Worm (Caenorhabditis elegans) whole organism, mixed stage, embryonic: Measurements from ENCODE around the gene pars-1.

Source experiments
- bed-3 ChIP-seq: fragments of 200-800 bp; sonication (Bioruptor generic); optimal IDR thresholded peaks from 3 replicates; lab custom pipeline; 2018; ENCODE audit warnings: mild to moderate bottlenecking, missing genetic modification characterization, moderate library complexity, missing compliant biosample characterization
- ceh-83 ChIP-seq: fragments of 200-800 bp; sonication (Bioruptor generic); optimal IDR thresholded peaks from 2 replicates; lab custom pipeline; 2018; ENCODE audit warnings: mild to moderate bottlenecking, missing genetic modification characterization, missing compliant biosample characterization
- ces-1 ChIP-seq: fragments of 150-350 bp; optimal IDR thresholded peaks from 2 replicates; lab custom pipeline; 2014; ENCODE audit warnings: missing biosample characterization, missing genetic modification reagents, missing genetic modification characterization
- cnd-1 ChIP-seq: fragments of 200-800 bp; sonication (Bioruptor generic); optimal IDR thresholded peaks from 2 replicates; lab custom pipeline; 2018; ENCODE audit warnings: mild to moderate bottlenecking, missing genetic modification characterization, missing compliant biosample characterization
- drap-1 ChIP-seq: fragments of 200-800 bp; sonication (Bioruptor generic); optimal IDR thresholded peaks from 3 replicates; lab custom pipeline; 2018; ENCODE audit warnings: mild to moderate bottlenecking, missing genetic modification characterization, missing compliant biosample characterization
- elt-3 ChIP-seq: fragments of 150-350 bp; optimal IDR thresholded peaks from 2 replicates; lab custom pipeline; 2014; ENCODE audit warnings: missing biosample characterization, missing genetic modification characterization
- flh-1 ChIP-seq: fragments of 200-800 bp; sonication (Bioruptor generic); optimal IDR thresholded peaks from 2 replicates; lab custom pipeline; 2018; ENCODE audit warnings: mild to moderate bottlenecking, missing genetic modification characterization, moderate library complexity, missing compliant biosample characterization
- hlh-1 ChIP-seq: fragments of 150-350 bp; optimal IDR thresholded peaks from 2 replicates; lab custom pipeline; 2014; ENCODE audit warnings: missing biosample characterization, missing genetic modification reagents, missing genetic modification characterization
- lin-13 ChIP-seq: fragments of 150-350 bp; optimal IDR thresholded peaks from 2 replicates; lab custom pipeline; 2014; ENCODE audit warnings: missing biosample characterization, missing genetic modification characterization
- lin-32 ChIP-seq: fragments of 200-800 bp; sonication (Bioruptor generic); optimal IDR thresholded peaks from 2 replicates; lab custom pipeline; 2018; ENCODE audit warnings: mild to moderate bottlenecking, missing genetic modification characterization, missing compliant biosample characterization
- lsy-2 ChIP-seq: fragments of 150-350 bp; optimal IDR thresholded peaks from 2 replicates; lab custom pipeline; 2014; ENCODE audit warnings: missing biosample characterization, missing genetic modification characterization
- mab-5 ChIP-seq: fragments of 150-350 bp; optimal IDR thresholded peaks from 2 replicates; lab custom pipeline; 2014; ENCODE audit warnings: missing biosample characterization, missing genetic modification characterization
- mep-1 ChIP-seq: fragments of 150-350 bp; optimal IDR thresholded peaks from 2 replicates; lab custom pipeline; 2017; ENCODE audit warnings: missing biosample characterization, missing genetic modification reagents, missing genetic modification characterization, inconsistent platforms
- mls-2 ChIP-seq: sonication (generic microtip); optimal IDR thresholded peaks from 2 replicates; lab custom pipeline; 2016; ENCODE audit warnings: mild to moderate bottlenecking, missing genetic modification characterization, moderate library complexity, missing compliant biosample characterization
- nhr-12 ChIP-seq: fragments of 150-350 bp; optimal IDR thresholded peaks from 2 replicates; lab custom pipeline; 2014; ENCODE audit warnings: missing biosample characterization, missing genetic modification characterization
- nhr-2 ChIP-seq: fragments of 150-350 bp; optimal IDR thresholded peaks from 2 replicates; lab custom pipeline; 2014; ENCODE audit warnings: missing biosample characterization, missing genetic modification characterization
- nhr-237 ChIP-seq: fragments of 150-350 bp; optimal IDR thresholded peaks from 2 replicates; lab custom pipeline; 2014; ENCODE audit warnings: missing biosample characterization, missing genetic modification characterization
- nhr-28 ChIP-seq: fragments of 150-350 bp; optimal IDR thresholded peaks from 2 replicates; lab custom pipeline; 2014; ENCODE audit warnings: missing biosample characterization, missing genetic modification characterization
- pha-4 ChIP-seq: fragments of 150-350 bp; optimal IDR thresholded peaks from 2 replicates; lab custom pipeline; 2018; ENCODE audit warnings: missing biosample characterization, missing genetic modification reagents, missing genetic modification characterization
- sem-2 ChIP-seq: fragments of 200-800 bp; sonication (Bioruptor generic); optimal IDR thresholded peaks from 2 replicates; lab custom pipeline; 2018; ENCODE audit warnings: mild to moderate bottlenecking, missing genetic modification characterization, missing compliant biosample characterization
- snpc-4 ChIP-seq: fragments of 150-350 bp; optimal IDR thresholded peaks from 2 replicates; lab custom pipeline; 2014; ENCODE audit warnings: missing biosample characterization, missing genetic modification characterization
- sptf-1 ChIP-seq: sonication (generic microtip); optimal IDR thresholded peaks from 2 replicates; lab custom pipeline; 2017; ENCODE audit warnings: mild to moderate bottlenecking, missing genetic modification characterization, moderate library complexity, missing compliant biosample characterization
- tbx-8 ChIP-seq: fragments of 200-800 bp; sonication (Bioruptor generic); optimal IDR thresholded peaks from 2 replicates; lab custom pipeline; 2018; ENCODE audit warnings: mild to moderate bottlenecking, missing genetic modification characterization, moderate library complexity, missing compliant biosample characterization
- unc-120 ChIP-seq: sonication (generic microtip); optimal IDR thresholded peaks from 2 replicates; lab custom pipeline; 2017; ENCODE audit warnings: missing genetic modification characterization, missing compliant biosample characterization; ENCODE audit not compliant: poor library complexity, severe bottlenecking
- unc-62 ChIP-seq: fragments of 150-350 bp; optimal IDR thresholded peaks from 2 replicates; lab custom pipeline; 2014; ENCODE audit warnings: missing biosample characterization, missing genetic modification reagents, missing genetic modification characterization
- zip-8 ChIP-seq: fragments of 150-350 bp; optimal IDR thresholded peaks from 2 replicates; lab custom pipeline; 2014; ENCODE audit warnings: missing biosample characterization, missing genetic modification characterization
- ztf-11 ChIP-seq: fragments of 150-350 bp; optimal IDR thresholded peaks from 2 replicates; lab custom pipeline; 2014; ENCODE audit warnings: missing biosample characterization, missing genetic modification characterization

The pars-1 gene

DNA sequence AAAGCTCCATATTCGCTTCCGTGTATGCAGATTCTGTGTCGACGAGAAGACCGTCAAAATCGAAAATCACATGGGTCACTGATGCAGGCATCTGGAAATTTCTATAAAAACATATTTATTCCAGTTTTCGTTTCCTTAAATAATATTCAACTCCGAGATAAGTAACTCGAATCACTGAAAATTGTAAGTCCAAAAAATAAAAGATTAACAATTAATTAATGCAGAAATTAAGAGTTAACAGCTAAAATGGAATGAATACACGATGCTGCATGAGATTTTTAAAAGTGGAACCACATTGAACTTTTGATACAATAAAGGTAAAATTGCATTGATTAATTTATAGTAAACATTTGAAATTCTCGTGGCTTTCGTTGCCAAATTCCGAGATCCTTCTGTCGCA lies 8.0 kb upstream of the pars-1 start, which contains the start of gene R151.10:
TSS of gene R151.10 (minus strand) at position 101 of the 400 bp plus-strand sequence.
- TF ChIP-seq nhr-28, result no peak
- TF ChIP-seq ztf-11 (tag; lab: Kevin White, UChicago), result no peak
- no peak for TF ChIP-seq flh-1 (GFP tag; lab: Kevin White, UChicago)
- TF ChIP-seq tbx-8 (GFP tag; lab: Kevin White, UChicago), result no peak
- no peak for TF ChIP-seq ces-1 (GFP tag; lab: Kevin White, UChicago)
- no peak for TF ChIP-seq snpc-4 (tag; lab: Kevin White, UChicago)
- no peak for TF ChIP-seq unc-120 (tag; lab: Kevin White, UChicago)
- no peak for TF ChIP-seq sptf-1 (tag; lab: Kevin White, UChicago)
- no peak for TF ChIP-seq nhr-237 (tag; lab: Kevin White, UChicago)
- TF ChIP-seq mls-2 (tag; lab: Kevin White, UChicago), result no peak
- no peak for TF ChIP-seq hlh-1 (tag; lab: Kevin White, UChicago)
- no peak for TF ChIP-seq drap-1 (GFP tag; lab: Kevin White, UChicago)

DNA sequence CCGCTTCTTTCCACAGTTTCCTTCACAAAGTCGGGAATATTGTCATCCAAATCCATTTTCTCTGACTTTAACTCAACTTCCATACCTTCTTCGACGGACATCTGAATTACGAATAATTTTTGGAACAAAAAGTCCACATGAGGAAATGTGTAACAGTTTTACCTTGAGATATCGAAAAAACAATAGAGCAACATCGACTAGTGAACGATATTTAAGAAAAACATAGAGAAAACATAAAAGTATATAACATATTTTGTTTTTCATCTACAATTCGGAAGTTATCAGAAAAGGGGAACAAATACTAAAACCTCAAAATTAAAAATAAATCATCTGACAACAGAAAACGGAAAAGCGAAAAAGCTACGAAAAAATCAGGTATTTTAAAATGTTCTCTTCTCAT lies 6.0 kb upstream of the pars-1 start, which contains the start of gene adr-2:
TSS of gene adr-2 (minus strand) at position 101 of the 400 bp plus-strand sequence.
- TF ChIP-seq sem-2, result no peak

DNA sequence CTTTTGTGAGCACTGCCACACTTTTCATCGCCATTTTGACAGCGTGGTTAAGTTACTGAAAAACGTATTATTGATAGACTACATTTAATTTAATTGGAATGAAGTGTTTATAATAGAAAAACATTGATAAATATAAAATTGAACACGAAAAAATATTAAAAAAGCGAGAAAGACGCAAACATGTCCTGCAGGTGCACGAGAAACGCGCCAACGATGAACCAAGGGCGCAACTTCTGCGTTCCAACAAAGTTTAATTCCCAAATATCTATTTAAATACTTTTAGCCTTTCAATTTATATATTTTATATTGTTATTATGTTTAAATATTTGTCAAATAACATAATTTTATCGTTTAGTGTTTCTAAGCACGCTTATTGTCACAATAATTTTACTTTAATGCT lies 4.7 kb upstream of the pars-1 start, which contains the start of gene ndus-8:
TSS of gene ndus-8 (minus strand) at position 55 of the 400 bp plus-strand sequence.
- TF ChIP-seq lsy-2, result peak; percentile 64
- no peak for TF ChIP-seq sem-2
- peak; percentile 48 for TF ChIP-seq mep-1 (tag; lab: Kevin White, UChicago)
- TF ChIP-seq lin-13 (tag; lab: Kevin White, UChicago), result peak; percentile 56
- no peak for TF ChIP-seq nhr-28
- TF ChIP-seq, all 35 proteins: peak for 3

DNA sequence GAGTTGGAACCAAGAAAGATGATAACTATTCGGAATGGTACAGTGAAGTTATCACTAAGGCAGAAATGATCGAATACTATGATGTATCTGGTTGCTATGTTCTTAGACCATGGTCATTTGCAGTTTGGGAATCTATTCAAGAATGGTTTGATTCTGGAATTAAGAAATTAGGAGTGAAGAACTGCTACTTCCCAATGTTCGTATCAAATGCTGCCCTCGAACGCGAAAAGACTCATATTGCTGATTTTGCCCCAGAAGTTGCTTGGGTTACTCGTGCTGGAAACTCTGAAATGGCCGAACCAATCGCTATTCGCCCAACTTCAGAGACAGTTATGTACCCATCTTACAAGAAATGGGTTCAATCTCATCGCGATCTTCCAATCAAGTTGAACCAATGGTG lies 589 bp downstream of the pars-1 start:
- TF ChIP-seq nhr-12 (tag; lab: Kevin White, UChicago), result no peak
- TF ChIP-seq hlh-1 (tag; lab: Kevin White, UChicago), result no peak
- TF ChIP-seq elt-3 (tag; lab: Kevin White, UChicago), result no peak
- no peak for TF ChIP-seq lin-32 (GFP tag; lab: Kevin White, UChicago)
- no peak for TF ChIP-seq zip-8 (tag; lab: Kevin White, UChicago)
- TF ChIP-seq bed-3 (GFP tag; lab: Kevin White, UChicago), result no peak
- no peak for TF ChIP-seq mep-1 (tag; lab: Kevin White, UChicago)
- no peak for TF ChIP-seq mls-2 (tag; lab: Kevin White, UChicago)
- no peak for TF ChIP-seq tbx-8 (GFP tag; lab: Kevin White, UChicago)
- no peak for TF ChIP-seq unc-62
- TF ChIP-seq ztf-11 (tag; lab: Kevin White, UChicago), result no peak
- TF ChIP-seq lsy-2, result no peak
- no peak for TF ChIP-seq nhr-28
- TF ChIP-seq lin-13 (tag; lab: Kevin White, UChicago), result no peak
- no peak for TF ChIP-seq pha-4 (tag; lab: Kevin White, UChicago)
- TF ChIP-seq drap-1 (GFP tag; lab: Kevin White, UChicago), result no peak
- no peak for TF ChIP-seq nhr-2

DNA sequence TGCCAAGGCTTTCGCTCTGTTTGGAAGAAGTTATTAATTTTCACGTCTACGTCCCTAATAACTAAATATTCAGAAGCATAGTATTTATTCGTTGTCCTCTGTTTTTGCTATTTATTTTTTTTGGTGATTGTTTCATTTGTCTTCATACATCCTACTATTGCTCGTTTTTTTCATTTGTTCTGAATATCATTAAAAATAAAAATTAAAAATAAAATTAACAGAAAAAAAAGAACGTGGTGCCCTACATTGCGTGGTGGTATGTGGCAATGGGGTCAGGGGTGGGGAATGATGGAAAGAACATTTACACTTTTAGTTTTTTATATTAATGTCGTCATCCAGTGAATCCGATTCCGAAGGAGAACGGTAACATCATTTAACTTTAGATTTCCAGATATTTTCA lies 2.2 kb downstream of the pars-1 start, which contains the start of gene ztf-31:
TSS of gene ztf-31 (plus strand) at position 301 of the 400 bp plus-strand sequence.
- TF ChIP-seq elt-3 (tag; lab: Kevin White, UChicago) (no peak), cnd-1 (tag; lab: Kevin White, UChicago) (no peak), snpc-4 (tag; lab: Kevin White, UChicago) (no peak), bed-3 (GFP tag; lab: Kevin White, UChicago) (no peak), ceh-83 (GFP tag; lab: Kevin White, UChicago) (no peak), mab-5 (tag; lab: Kevin White, UChicago) (no peak), lin-13 (tag; lab: Kevin White, UChicago) (no peak), unc-120 (tag; lab: Kevin White, UChicago) (no peak), mls-2 (tag; lab: Kevin White, UChicago) (no peak)

DNA sequence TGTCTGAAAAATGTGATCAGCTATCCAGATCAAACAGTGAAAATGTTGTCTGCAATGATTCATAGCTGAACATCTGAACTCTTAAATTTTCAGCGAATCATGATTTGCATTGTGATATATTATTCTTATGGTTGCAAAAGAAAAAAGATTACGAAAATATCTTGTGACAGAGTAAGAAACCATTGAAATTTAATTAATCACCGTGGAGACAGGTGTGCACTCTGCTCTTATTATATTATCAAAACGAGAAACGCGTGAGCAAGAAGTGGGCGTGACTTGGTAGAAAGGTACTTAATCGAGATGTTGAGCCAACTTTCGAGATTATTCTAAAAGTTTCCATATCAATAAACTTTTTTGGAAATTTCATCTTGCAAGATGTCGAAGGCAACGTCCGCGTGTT lies 4.2 kb downstream of the pars-1 start, which contains the start of gene osm-10:
TSS of gene osm-10 (plus strand) at position 293 of the 400 bp plus-strand sequence.
- TF ChIP-seq nhr-12 (tag; lab: Kevin White, UChicago) (no peak), ces-1 (GFP tag; lab: Kevin White, UChicago) (no peak)
